Fruit fly (Drosophila melanogaster) whole organism, wandering third instar larva: Measurements from ENCODE around the gene CG7058.

ENCODE experiments used
- Abd-B ChIP-seq: fragments of >200 bp; optimal IDR thresholded peaks from 2 replicates; lab custom pipeline; 2017; ENCODE audit warnings: missing biosample characterization, missing genetic modification characterization
- CG32264 ChIP-seq: fragments of 200-800 bp; sonication (Bioruptor generic); optimal IDR thresholded peaks from 2 replicates; lab custom pipeline; 2016; ENCODE audit warnings: missing biosample characterization, missing genetic modification characterization
- CG9705 ChIP-seq: fragments of 200-800 bp; sonication (Bioruptor generic); optimal IDR thresholded peaks from 2 replicates; lab custom pipeline; 2018; ENCODE audit warnings: missing biosample characterization, mild to moderate bottlenecking, missing genetic modification characterization
- CrebA ChIP-seq: fragments of 200-800 bp; sonication (Bioruptor generic); optimal IDR thresholded peaks from 2 replicates; lab custom pipeline; 2016; ENCODE audit warnings: missing biosample characterization, mild to moderate bottlenecking, missing genetic modification characterization, borderline replicate concordance
- Dfd ChIP-seq: fragments of >200 bp; optimal IDR thresholded peaks from 2 replicates; lab custom pipeline; 2017; ENCODE audit warnings: missing biosample characterization, missing genetic modification characterization
- Dif ChIP-seq: fragments of 200-275, 200-300 bp; sonication (Bioruptor generic); optimal IDR thresholded peaks from 2 replicates; lab custom pipeline; 2018; ENCODE audit warnings: missing biosample characterization, missing genetic modification characterization; ENCODE audit not compliant: partially characterized antibody
- GATAd ChIP-seq: sonication (Bioruptor generic); optimal IDR thresholded peaks from 2 replicates; lab custom pipeline; 2016; ENCODE audit warnings: missing biosample characterization, missing genetic modification characterization
- HLH106 ChIP-seq: fragments of 200-800 bp; optimal IDR thresholded peaks from 3 replicates; lab custom pipeline; 2019; ENCODE audit warnings: missing biosample characterization, mild to moderate bottlenecking, missing genetic modification characterization, moderate library complexity
- Hnf4 ChIP-seq: fragments of 200-800 bp; sonication (Bioruptor generic); optimal IDR thresholded peaks from 2 replicates; lab custom pipeline; 2016; ENCODE audit warnings: missing biosample characterization, mild to moderate bottlenecking, missing genetic modification characterization
- Hr78 ChIP-seq: fragments of >200 bp; optimal IDR thresholded peaks from 2 replicates; lab custom pipeline; 2017; ENCODE audit warnings: missing biosample characterization, missing genetic modification characterization
- Hr83 ChIP-seq: fragments of 200-300 bp; sonication (Bioruptor generic); optimal IDR thresholded peaks from 2 replicates; lab custom pipeline; 2016; ENCODE audit warnings: missing biosample characterization, mild to moderate bottlenecking, missing genetic modification characterization, moderate library complexity; ENCODE audit not compliant: poor library complexity, severe bottlenecking
- Jra ChIP-seq: sonication (Bioruptor generic); optimal IDR thresholded peaks from 2 replicates; lab custom pipeline; 2016; ENCODE audit warnings: missing biosample characterization, missing genetic modification characterization
- Mio ChIP-seq: sonication (Bioruptor generic); optimal IDR thresholded peaks from 2 replicates; lab custom pipeline; 2016; ENCODE audit warnings: missing biosample characterization, missing genetic modification characterization
- Myc ChIP-seq: fragments of >200 bp; optimal IDR thresholded peaks from 2 replicates; lab custom pipeline; 2017
- N ChIP-seq: fragments of >200 bp; optimal IDR thresholded peaks from 2 replicates; lab custom pipeline; 2018; ENCODE audit warnings: missing biosample characterization, missing external identifiers, missing genetic modification characterization
- OdsH ChIP-seq: fragments of 200-800 bp; sonication (Bioruptor generic); optimal IDR thresholded peaks from 2 replicates; lab custom pipeline; 2016; ENCODE audit warnings: missing biosample characterization, mild to moderate bottlenecking, missing genetic modification characterization
- Rel ChIP-seq, 2 experiments: fragments of 200-800 bp; sonication (Bioruptor generic) in 1 of 2; optimal IDR thresholded peaks; 2 replicates in 1 of 2; 3 replicates in 1 of 2; lab custom pipeline; 2016 to 2019; ENCODE audit warnings: mild to moderate bottlenecking in 2 of 2, missing biosample characterization in 2 of 2, missing genetic modification characterization in 2 of 2, moderate library complexity in 1 of 2
- Sp1 ChIP-seq: fragments of 200-800 bp; sonication (Bioruptor generic); optimal IDR thresholded peaks from 3 replicates; lab custom pipeline; 2019; ENCODE audit warnings: missing biosample characterization, mild to moderate bottlenecking, missing genetic modification characterization, moderate library complexity
- Vsx2 ChIP-seq: fragments of 200-300, 225-300 bp; sonication (Bioruptor generic); optimal IDR thresholded peaks from 2 replicates; lab custom pipeline; 2018; ENCODE audit warnings: missing biosample characterization, missing genetic modification characterization; ENCODE audit not compliant: partially characterized antibody
- br ChIP-seq: fragments of 200-800 bp; sonication (Bioruptor generic); optimal IDR thresholded peaks from 2 replicates; lab custom pipeline; 2016; ENCODE audit warnings: missing biosample characterization, missing genetic modification characterization
- brk ChIP-seq: fragments of 200-800 bp; sonication (Bioruptor generic); optimal IDR thresholded peaks from 2 replicates; lab custom pipeline; 2016; ENCODE audit warnings: missing biosample characterization, mild to moderate bottlenecking, missing genetic modification characterization
- dl ChIP-seq, 2 experiments: fragments of 175-275, 200-275 bp in 1 of 2; fragments of 200-275 bp in 1 of 2; sonication (Bioruptor generic); optimal IDR thresholded peaks; lab custom pipeline; 2018; ENCODE audit warnings: mild to moderate bottlenecking in 2 of 2, missing biosample characterization in 2 of 2, missing genetic modification characterization in 2 of 2, moderate library complexity in 2 of 2; ENCODE audit not compliant: partially characterized antibody in 2 of 2, insufficient read depth in 1 of 2
- dmrt93B ChIP-seq: fragments of 200-800 bp; sonication (Bioruptor generic); optimal IDR thresholded peaks from 2 replicates; lab custom pipeline; 2018; ENCODE audit warnings: missing biosample characterization, mild to moderate bottlenecking, missing genetic modification characterization
- dsf ChIP-seq: sonication (Bioruptor generic); optimal IDR thresholded peaks from 2 replicates; lab custom pipeline; 2016; ENCODE audit warnings: missing biosample characterization, missing genetic modification characterization, borderline replicate concordance
- ey ChIP-seq: fragments of 200-800 bp; sonication (Bioruptor generic); optimal IDR thresholded peaks from 2 replicates; lab custom pipeline; 2016; ENCODE audit warnings: missing biosample characterization, missing genetic modification characterization
- foxo ChIP-seq, 2 experiments: fragments of 200-800 bp; sonication (Bioruptor generic); optimal IDR thresholded peaks; 2 replicates in 1 of 2; 3 replicates in 1 of 2; lab custom pipeline; 2016 to 2017; ENCODE audit warnings: missing biosample characterization in 2 of 2, missing genetic modification characterization in 2 of 2
- fru ChIP-seq: fragments of 200-800 bp; sonication (Bioruptor generic); optimal IDR thresholded peaks from 3 replicates; lab custom pipeline; 2016; ENCODE audit warnings: missing biosample characterization, mild to moderate bottlenecking, missing genetic modification characterization
- h ChIP-seq: fragments of 200-800 bp; sonication (Bioruptor generic); optimal IDR thresholded peaks from 3 replicates; lab custom pipeline; 2016; ENCODE audit warnings: missing biosample characterization, mild to moderate bottlenecking, missing genetic modification characterization
- jim ChIP-seq: fragments of 175-275, 200-325 bp; sonication (Bioruptor generic); optimal IDR thresholded peaks from 2 replicates; lab custom pipeline; 2016; ENCODE audit warnings: missing biosample characterization, mild to moderate bottlenecking, missing genetic modification characterization
- lola ChIP-seq: fragments of >200 bp; optimal IDR thresholded peaks from 2 replicates; lab custom pipeline; 2017; ENCODE audit warnings: missing biosample characterization, missing genetic modification characterization
- pan ChIP-seq: fragments of >200 bp; optimal IDR thresholded peaks from 2 replicates; lab custom pipeline; 2017
- psq ChIP-seq: fragments of 200-800 bp; sonication (Bioruptor generic); optimal IDR thresholded peaks from 3 replicates; lab custom pipeline; 2017; ENCODE audit warnings: missing biosample characterization, mild to moderate bottlenecking, missing genetic modification characterization, moderate library complexity
- rgr ChIP-seq: fragments of 200-800 bp; sonication (Bioruptor generic); optimal IDR thresholded peaks from 3 replicates; lab custom pipeline; 2016; ENCODE audit warnings: missing biosample characterization, mild to moderate bottlenecking, missing genetic modification characterization
- sage ChIP-seq: fragments of 200-800 bp; sonication (Bioruptor generic); optimal IDR thresholded peaks from 2 replicates; lab custom pipeline; 2016; ENCODE audit warnings: missing biosample characterization, mild to moderate bottlenecking, missing genetic modification characterization
- sv ChIP-seq: fragments of 200-800 bp; sonication (Bioruptor generic); optimal IDR thresholded peaks from 3 replicates; lab custom pipeline; 2016; ENCODE audit warnings: missing biosample characterization, missing genetic modification characterization
- tai ChIP-seq: sonication (Bioruptor generic); optimal IDR thresholded peaks from 2 replicates; lab custom pipeline; 2016; ENCODE audit warnings: missing biosample characterization, missing genetic modification characterization
- usp ChIP-seq: fragments of >200 bp; optimal IDR thresholded peaks from 2 replicates; lab custom pipeline; 2017; ENCODE audit warnings: missing biosample characterization, missing genetic modification characterization
- woc ChIP-seq: sonication (Bioruptor generic); optimal IDR thresholded peaks from 2 replicates; lab custom pipeline; 2016; ENCODE audit warnings: missing biosample characterization, mild to moderate bottlenecking, missing genetic modification characterization

Gene CG7058

DNA sequence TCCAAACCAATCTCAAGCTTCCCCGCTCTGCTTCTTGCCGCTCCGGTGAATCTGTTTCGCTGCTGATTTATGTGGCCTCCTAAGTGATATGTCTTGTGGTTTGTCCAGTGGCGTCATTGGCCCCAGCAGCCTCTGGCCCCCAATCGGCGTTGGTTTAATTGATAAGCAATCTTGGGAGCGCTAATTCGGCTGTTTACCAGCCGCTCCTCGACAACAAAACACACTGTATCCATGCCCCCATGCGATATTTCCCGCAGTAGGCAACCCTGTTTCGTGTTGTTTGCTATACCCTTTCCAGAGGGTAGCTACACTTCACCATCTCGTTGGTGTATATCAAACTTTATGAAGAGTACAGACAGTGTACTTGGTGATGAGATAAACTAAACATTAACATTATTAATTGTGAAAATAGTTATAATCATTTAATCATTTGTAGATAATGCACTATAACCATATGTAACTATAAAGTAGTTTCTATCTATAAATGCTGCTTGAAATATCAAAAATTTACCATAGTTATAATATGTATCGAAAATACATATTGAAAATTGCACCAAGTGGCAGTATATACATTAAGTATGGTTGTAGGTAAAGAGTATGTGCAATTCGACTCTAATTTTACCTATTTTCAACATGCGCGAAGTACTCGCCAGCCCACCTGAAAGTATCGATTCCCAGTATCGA lies 42.0 kb downstream of the CG7058 start, which contains the start of gene shop:
Gene shop, minus strand, starts transcription at position 229 of the 684 bp plus-strand sequence.
- TF ChIP-seq usp (GFP tag; lab: Kevin White, UChicago) (no peak), Dif (GFP tag; lab: Kevin White, UChicago) (no peak), OdsH (GFP tag; lab: Kevin White, UChicago) (peak; percentile 80), HLH106 (tag; lab: Kevin White, UChicago) (peak; percentile 89), Vsx2 (no peak), Hr83 (GFP tag; lab: Kevin White, UChicago) (peak; percentile 85), Abd-B (GFP tag; lab: Kevin White, UChicago) (no peak), jim (no peak), CG9705 (GFP tag; lab: Kevin White, UChicago) (peak; percentile 83), Hnf4 (no peak), Sp1 (GFP tag; lab: Kevin White, UChicago) (peak; percentile 89), psq (GFP tag; lab: Kevin White, UChicago) (peak; percentile 81), brk (no peak), h (GFP tag; lab: Kevin White, UChicago) (peak; percentile 81), sage (no peak), woc (peak; percentile 92), Myc (lab: Kevin White, UChicago) (no peak), CG32264 (no peak), Mio (GFP tag; lab: Kevin White, UChicago) (peak; percentile 13), lola (GFP tag; lab: Kevin White, UChicago) (no peak), foxo (GFP tag; optimal IDR thresholded peaks at IDR 0.05; lab: Kevin White, UChicago) (peak in 1 of 2 experiments; percentile 88), sv (GFP tag; lab: Kevin White, UChicago) (peak; percentile 77), Dfd (GFP tag; lab: Kevin White, UChicago) (no peak), GATAd (GFP tag; lab: Kevin White, UChicago) (no peak), N (GFP tag; lab: Kevin White, UChicago) (no peak), rgr (peak; percentile 84), CrebA (GFP tag; lab: Kevin White, UChicago) (no peak), dmrt93B (GFP tag; lab: Kevin White, UChicago) (peak; percentile 81), Rel (GFP tag; optimal IDR thresholded peaks at IDR 0.05; lab: Kevin White, UChicago) (no peak), Rel (tag; optimal IDR thresholded peaks at IDR 0.05; lab: Kevin White, UChicago) (peak; percentile 57), Jra (GFP tag; lab: Kevin White, UChicago) (no peak), fru (GFP tag; lab: Kevin White, UChicago) (peak; percentile 86), Hr78 (GFP tag; lab: Kevin White, UChicago) (no peak), dsf (GFP tag; lab: Kevin White, UChicago) (no peak), dl (GFP tag; optimal IDR thresholded peaks at IDR 0.05; lab: Kevin White, UChicago; ENCODE audit: insufficient read depth in 1 of 2, partially characterized antibody in 2 of 2) (no peak), ey (GFP tag; lab: Kevin White, UChicago) (peak; percentile 81), pan (lab: Kevin White, UChicago) (no peak), tai (GFP tag; lab: Kevin White, UChicago) (no peak), br (GFP tag; lab: Kevin White, UChicago) (peak; percentile 75)
- TF ChIP-seq, all 38 proteins: peak for 17

DNA sequence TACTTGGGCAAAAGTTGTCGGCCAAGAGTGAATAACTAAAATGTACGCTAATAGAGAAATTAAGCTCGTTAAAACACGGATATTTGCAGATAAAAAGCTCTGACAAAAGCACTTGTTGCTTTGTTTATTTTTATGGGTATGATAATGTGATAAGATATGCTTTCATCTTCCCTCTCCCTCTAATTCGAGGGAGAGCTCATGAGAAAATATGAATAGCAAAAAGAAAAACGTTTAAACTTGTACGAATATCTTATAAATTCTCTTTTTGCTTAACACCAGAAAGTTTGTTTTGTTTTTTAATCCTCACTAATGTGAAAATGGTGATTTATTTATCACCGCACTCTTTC lies 42.5 kb downstream of the CG7058 start:
- TF ChIP-seq Dif (GFP tag; lab: Kevin White, UChicago): no peak
- TF ChIP-seq brk: no peak
- TF ChIP-seq h (GFP tag; lab: Kevin White, UChicago): no peak
- TF ChIP-seq GATAd (GFP tag; lab: Kevin White, UChicago): no peak
- TF ChIP-seq Hr78 (GFP tag; lab: Kevin White, UChicago): no peak
- no peak for TF ChIP-seq OdsH (GFP tag; lab: Kevin White, UChicago)
- no peak for TF ChIP-seq CG32264
- TF ChIP-seq sage: no peak
- TF ChIP-seq usp (GFP tag; lab: Kevin White, UChicago): no peak
- no peak for TF ChIP-seq fru (GFP tag; lab: Kevin White, UChicago)
- no peak for TF ChIP-seq Dfd (GFP tag; lab: Kevin White, UChicago)
- no peak for TF ChIP-seq Jra (GFP tag; lab: Kevin White, UChicago)
- TF ChIP-seq dmrt93B (GFP tag; lab: Kevin White, UChicago): no peak
- TF ChIP-seq HLH106 (tag; lab: Kevin White, UChicago): no peak
- TF ChIP-seq Vsx2: no peak
- TF ChIP-seq Sp1 (GFP tag; lab: Kevin White, UChicago): no peak
- TF ChIP-seq N (GFP tag; lab: Kevin White, UChicago): no peak
- no peak for TF ChIP-seq ey (GFP tag; lab: Kevin White, UChicago)
